Worm (Caenorhabditis elegans): Measurements from ENCODE around the gene glr-7.

- TF ChIP-seq tbx-7 (tag; optimal IDR thresholded peaks at IDR 0.05), result no peak
- no peak for TF ChIP-seq elt-2 (tag; optimal IDR thresholded peaks at IDR 0.05)
- TF ChIP-seq tbx-2 (tag; optimal IDR thresholded peaks at IDR 0.05), result no peak
- TF ChIP-seq ceh-14 (tag; optimal IDR thresholded peaks at IDR 0.05), result no peak
- no peak for TF ChIP-seq fax-1 (tag; optimal IDR thresholded peaks at IDR 0.05)
- no peak for TF ChIP-seq K02D7.2 (tag; optimal IDR thresholded peaks at IDR 0.05)
- TF ChIP-seq Y22D7AL.16 (tag; optimal IDR thresholded peaks at IDR 0.05), result no peak
- no peak for TF ChIP-seq sox-4 (tag; optimal IDR thresholded peaks at IDR 0.05)
- TF ChIP-seq ama-1 (optimal IDR thresholded peaks at IDR 0.05), result no peak
- TF ChIP-seq gmeb-2 (tag; optimal IDR thresholded peaks at IDR 0.05), result no peak
- no peak for TF ChIP-seq pha-2 (tag; optimal IDR thresholded peaks at IDR 0.05)
- TF ChIP-seq ceh-9 (tag; optimal IDR thresholded peaks at IDR 0.05), result no peak
- TF ChIP-seq pat-9 (tag; optimal IDR thresholded peaks at IDR 0.05), result no peak
Measured at ce11 chrX:2365890-2366289, 53.8 kb downstream of the glr-7 start, which contains the start of gene T24D8.6.
